Fruit fly (Drosophila melanogaster): ENCODE results near the gene Ir67c.

- TF ChIP-seq EcR (GFP tag; optimal IDR thresholded peaks at IDR 0.05) (no peak), psq (optimal IDR thresholded peaks at IDR 0.05) (no peak), Dll (optimal IDR thresholded peaks at IDR 0.05) (no peak), pan (optimal IDR thresholded peaks at IDR 0.05) (no peak)
Observed at dm6 chr3L:10464887-10465286, 31.0 kb upstream of the Ir67c start, which contains the start of gene S-Lap3.

Measured in whole organism.